Worm (Caenorhabditis elegans) whole organism, L1 larva: Measurements from ENCODE around the gene F38A1.11.

Experiments
- C04F5.9 ChIP-seq: sonication (generic microtip); optimal IDR thresholded peaks from 2 replicates; lab custom pipeline; 2016; ENCODE audit warnings: missing genetic modification characterization, missing compliant biosample characterization
- ama-1 ChIP-seq: fragments of 150-350 bp; optimal IDR thresholded peaks from 2 replicates; lab custom pipeline; 2014
- elt-3 ChIP-seq, 6 experiments: fragments of 150-350 bp in 1 of 6; sonication (generic microtip); optimal IDR thresholded peaks; 2 replicates each; lab custom pipeline; 2017 to 2018; ENCODE audit warnings: missing biosample characterization in 6 of 6, missing genetic modification characterization in 6 of 6, inconsistent platforms in 1 of 6
- sox-4 ChIP-seq: sonication (generic microtip); optimal IDR thresholded peaks from 2 replicates; lab custom pipeline; 2016; ENCODE audit warnings: missing genetic modification characterization, missing compliant biosample characterization
- vab-15 ChIP-seq: sonication (generic microtip); optimal IDR thresholded peaks from 2 replicates; lab custom pipeline; 2017; ENCODE audit warnings: missing genotype, mild to moderate bottlenecking, missing genetic modification characterization, missing compliant biosample characterization

DNA sequence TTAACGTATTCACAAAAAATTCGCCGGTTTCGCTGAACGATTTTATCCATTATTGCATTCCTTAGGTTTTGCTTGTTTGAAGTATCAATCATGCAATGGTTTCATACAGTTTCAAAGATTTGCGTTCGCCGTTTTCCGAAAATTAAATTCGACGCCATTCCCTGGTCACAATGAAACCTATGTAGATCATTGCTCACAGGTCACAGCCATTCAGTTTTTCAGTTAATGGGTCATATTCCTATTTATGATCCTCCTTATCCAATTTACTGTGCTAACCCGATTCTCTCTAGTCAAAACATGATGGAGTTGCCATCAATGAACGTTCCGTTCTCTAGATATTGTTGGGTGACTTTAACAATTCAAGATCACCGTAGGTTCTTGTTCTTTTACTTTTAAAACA, 17.7 kb downstream of the F38A1.11 start, which contains the start of gene F38A1.13:
- no peak for TF ChIP-seq elt-3 (tag; optimal IDR thresholded peaks at IDR 0.05; lab: Kevin White, UChicago)
- no peak for TF ChIP-seq ama-1
- TF ChIP-seq vab-15 (tag; lab: Kevin White, UChicago): no peak
- no peak for TF ChIP-seq C04F5.9
- TF ChIP-seq sox-4 (tag; lab: Kevin White, UChicago): no peak
